Fruit fly (Drosophila melanogaster): Measurements from ENCODE around the gene CG32079.

The CG32079 gene

dm6 chr3L:11071057-11071456 lies 45.7 kb downstream of the CG32079 start:
- TF ChIP-seq CG8301 (tag; optimal IDR thresholded peaks at IDR 0.05) (no peak), CG13204 (GFP tag; optimal IDR thresholded peaks at IDR 0.05) (no peak), EcR (GFP tag; optimal IDR thresholded peaks at IDR 0.05) (no peak), gl (tag; optimal IDR thresholded peaks at IDR 0.05) (no peak), Snoo (tag; optimal IDR thresholded peaks at IDR 0.05) (no peak), CG4496 (GFP tag; IDR thresholded peaks at IDR 0.05) (no peak), CG9948 (tag; optimal IDR thresholded peaks at IDR 0.05) (no peak), fd96Ca (GFP tag; IDR thresholded peaks at IDR 0.05) (no peak), D1 (tag; optimal IDR thresholded peaks at IDR 0.05) (no peak), CG34367 (tag; optimal IDR thresholded peaks at IDR 0.05) (no peak), CG32121 (GFP tag; IDR thresholded peaks at IDR 0.05) (no peak), CG14655 (GFP tag; optimal IDR thresholded peaks at IDR 0.05) (no peak)

DNA sequence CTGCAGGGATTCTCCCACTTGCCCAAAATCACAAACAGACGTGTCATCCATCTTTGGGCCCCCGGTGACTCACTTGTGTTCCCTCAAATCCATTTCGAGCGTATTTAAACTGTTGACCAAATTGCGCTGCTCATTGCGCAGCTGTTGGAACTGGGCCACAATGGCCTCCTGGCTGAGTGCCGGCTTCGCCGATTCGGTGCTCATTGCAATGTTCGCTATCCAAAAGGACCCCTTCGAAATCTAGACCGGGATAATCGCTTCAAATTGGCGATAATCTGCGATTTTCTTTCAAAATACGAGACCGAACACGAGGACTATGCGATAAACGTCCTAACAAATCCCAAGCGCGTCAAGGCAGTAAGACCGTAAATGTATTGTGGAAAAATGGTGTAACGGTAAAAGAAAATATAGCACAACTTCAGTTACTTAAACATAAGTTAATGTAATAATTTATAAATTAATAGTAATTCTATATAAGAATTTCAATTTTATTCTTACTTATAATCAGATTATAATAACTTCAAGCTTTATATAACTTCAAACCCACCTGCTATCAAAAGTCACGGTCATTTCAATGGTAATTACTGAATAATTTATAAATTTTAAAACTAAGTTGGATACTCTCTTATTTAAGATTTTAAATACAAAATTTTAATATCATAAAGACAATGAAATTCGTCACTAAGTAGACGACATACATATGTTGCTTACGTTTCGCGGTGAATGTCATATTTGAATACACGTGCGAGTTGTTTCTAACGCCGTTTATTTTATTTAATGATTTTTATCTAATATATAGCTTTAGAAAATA lies 48.9 kb downstream of the CG32079 start, which contains the start of the genes Pfdn2 and Noc1:
Gene Pfdn2 (minus strand): TSS at position 346 of the 811 bp plus-strand sequence.
Gene Noc1 (plus strand): TSS at position 727 of the 811 bp plus-strand sequence.
- peak; percentile 23 for TF ChIP-seq CG15710 (tag; optimal IDR thresholded peaks at IDR 0.05)
- 0 out of 2 replicates have a peak, but pooled peaks have one; percentile 25 for TF ChIP-seq Ets98B (GFP tag; IDR thresholded peaks at IDR 0.05)
- peak; percentile 36 for TF ChIP-seq CG17806 (tag; optimal IDR thresholded peaks at IDR 0.05)
- TF ChIP-seq CG9948 (tag; optimal IDR thresholded peaks at IDR 0.05) = no peak
